Worm (Caenorhabditis elegans): ENCODE measurements around the gene F18H3.1.

The F18H3.1 gene

DNA sequence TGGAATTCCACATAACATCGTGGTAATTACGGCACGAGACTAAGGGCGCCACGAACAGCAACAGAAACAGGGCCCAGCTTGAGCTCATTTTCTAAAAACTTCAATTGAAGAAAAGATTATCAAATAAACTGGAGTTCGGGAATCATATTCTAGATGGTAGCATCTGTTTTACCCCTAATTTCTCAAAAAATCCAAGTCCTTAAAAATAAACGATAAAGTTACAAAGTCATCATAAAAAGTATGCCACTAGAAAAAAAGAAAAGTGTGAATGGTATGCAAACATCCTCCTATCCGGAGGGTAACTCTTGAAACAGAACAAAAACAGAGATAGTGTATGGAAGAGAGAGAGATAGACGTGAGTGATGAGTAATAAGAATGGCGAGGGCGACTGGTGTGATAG is 42.1 kb upstream of the F18H3.1 start, which contains the start of gene efn-3:
efn-3 (minus strand) TSS at position 101 of the 400 bp plus-strand sequence.
- TF ChIP-seq ztf-11 (tag; optimal IDR thresholded peaks at IDR 0.05) (no peak), ceh-82 (tag; optimal IDR thresholded peaks at IDR 0.05) (no peak), jun-1 (tag; optimal IDR thresholded peaks at IDR 0.05) (no peak), nhr-77 (tag; optimal IDR thresholded peaks at IDR 0.05) (no peak), lsy-12 (tag; optimal IDR thresholded peaks at IDR 0.05) (no peak), nhr-12 (tag; optimal IDR thresholded peaks at IDR 0.05) (no peak), nhr-11 (tag; optimal IDR thresholded peaks at IDR 0.05) (no peak)

DNA sequence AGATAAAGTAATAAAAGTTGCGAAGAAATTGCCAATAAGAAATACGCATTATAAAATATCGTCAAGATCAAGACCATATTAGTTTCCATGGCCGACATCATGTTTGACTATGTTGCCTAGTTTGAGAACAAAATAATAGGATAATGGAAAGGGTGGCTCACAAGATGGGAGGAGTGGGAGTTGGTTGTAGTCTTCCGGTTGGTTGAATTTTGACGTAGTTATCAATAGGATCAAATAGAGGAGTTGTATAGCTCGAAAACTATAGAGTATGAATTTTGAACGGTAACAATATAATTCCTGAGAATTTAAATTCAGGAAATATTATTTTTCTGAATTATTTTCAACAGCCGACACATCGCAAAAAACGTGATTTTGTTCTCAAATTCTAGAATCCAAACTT is 37.8 kb upstream of the F18H3.1 start, which contains the start of gene srd-50:
srd-50 (minus strand) TSS at position 101 of the 400 bp plus-strand sequence.
- TF ChIP-seq nhr-28 (tag; optimal IDR thresholded peaks at IDR 0.05) (no peak), R02D3.7 (tag; optimal IDR thresholded peaks at IDR 0.05) (no peak), ztf-11 (tag; optimal IDR thresholded peaks at IDR 0.05) (no peak), ceh-16 (tag; optimal IDR thresholded peaks at IDR 0.05) (no peak), unc-39 (tag; optimal IDR thresholded peaks at IDR 0.05) (no peak), nfya-1 (tag; optimal IDR thresholded peaks at IDR 0.05; ENCODE audit: insufficient read depth) (no peak), zag-1 (tag; optimal IDR thresholded peaks at IDR 0.05) (no peak), pha-4 (tag; optimal IDR thresholded peaks at IDR 0.05) (no peak), lin-15B (tag; optimal IDR thresholded peaks at IDR 0.05) (no peak), nhr-43 (tag; optimal IDR thresholded peaks at IDR 0.05; ENCODE audit: poor library complexity, severe bottlenecking) (no peak), snpc-4 (tag; optimal IDR thresholded peaks at IDR 0.05) (no peak), egl-5 (tag; optimal IDR thresholded peaks at IDR 0.05) (no peak), nhr-25 (tag; optimal IDR thresholded peaks at IDR 0.05) (no peak), elt-2 (tag; optimal IDR thresholded peaks at IDR 0.05) (no peak), jun-1 (tag; optimal IDR thresholded peaks at IDR 0.05) (no peak), aly-2 (tag; optimal IDR thresholded peaks at IDR 0.05) (no peak), ceh-82 (tag; optimal IDR thresholded peaks at IDR 0.05) (no peak), unc-62 (GFP tag; optimal IDR thresholded peaks at IDR 0.05) (no peak), nhr-77 (tag; optimal IDR thresholded peaks at IDR 0.05) (no peak), lin-39 (tag; optimal IDR thresholded peaks at IDR 0.05) (no peak)

DNA sequence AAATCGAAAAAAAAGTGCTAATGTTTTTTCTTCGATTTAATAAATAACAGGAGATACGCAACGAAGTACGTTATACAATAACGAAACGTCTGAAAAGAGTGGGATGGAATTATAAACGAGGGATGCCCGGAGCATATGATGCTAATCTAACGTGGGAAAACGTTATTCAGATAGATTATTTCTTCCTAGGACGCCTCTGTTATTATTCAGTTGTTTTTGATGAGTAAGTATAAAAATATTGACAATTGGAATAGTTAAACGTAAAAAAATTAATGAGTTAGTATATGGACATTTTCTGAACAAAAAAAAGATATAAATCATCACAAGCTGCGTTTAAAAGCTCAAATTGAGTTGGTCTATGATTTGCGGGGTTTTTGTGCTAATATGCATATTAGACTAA is 34.6 kb upstream of the F18H3.1 start, which contains the start of gene srd-51:
srd-51 (minus strand) TSS at position 101 of the 400 bp plus-strand sequence.
- TF ChIP-seq nhr-77 (tag; optimal IDR thresholded peaks at IDR 0.05) = no peak
- no peak for TF ChIP-seq elt-2 (tag; optimal IDR thresholded peaks at IDR 0.05)
- TF ChIP-seq lin-15B (tag; optimal IDR thresholded peaks at IDR 0.05) = no peak
- no peak for TF ChIP-seq unc-62 (GFP tag; optimal IDR thresholded peaks at IDR 0.05)
- TF ChIP-seq jun-1 (tag; optimal IDR thresholded peaks at IDR 0.05) = no peak
- no peak for TF ChIP-seq ceh-82 (tag; optimal IDR thresholded peaks at IDR 0.05)
- no peak for TF ChIP-seq skn-1 (tag; optimal IDR thresholded peaks at IDR 0.05)
- no peak for TF ChIP-seq nfya-1 (tag; optimal IDR thresholded peaks at IDR 0.05; ENCODE audit: insufficient read depth)
- no peak for TF ChIP-seq ZK546.5 (tag; optimal IDR thresholded peaks at IDR 0.05)
- TF ChIP-seq ztf-4 (tag; optimal IDR thresholded peaks at IDR 0.05) = no peak
- no peak for TF ChIP-seq lin-39 (tag; optimal IDR thresholded peaks at IDR 0.05)
- TF ChIP-seq ceh-28 (tag; optimal IDR thresholded peaks at IDR 0.05) = no peak
- no peak for TF ChIP-seq nhr-11 (tag; optimal IDR thresholded peaks at IDR 0.05)
- TF ChIP-seq zag-1 (tag; optimal IDR thresholded peaks at IDR 0.05) = no peak
- no peak for TF ChIP-seq nhr-76 (tag; optimal IDR thresholded peaks at IDR 0.05)
- no peak for TF ChIP-seq lsy-12 (tag; optimal IDR thresholded peaks at IDR 0.05)
- no peak for TF ChIP-seq egl-27 (tag; optimal IDR thresholded peaks at IDR 0.05)
- TF ChIP-seq fkh-10 (GFP tag; optimal IDR thresholded peaks at IDR 0.05) = no peak
- no peak for TF ChIP-seq snpc-4 (tag; optimal IDR thresholded peaks at IDR 0.05)

DNA sequence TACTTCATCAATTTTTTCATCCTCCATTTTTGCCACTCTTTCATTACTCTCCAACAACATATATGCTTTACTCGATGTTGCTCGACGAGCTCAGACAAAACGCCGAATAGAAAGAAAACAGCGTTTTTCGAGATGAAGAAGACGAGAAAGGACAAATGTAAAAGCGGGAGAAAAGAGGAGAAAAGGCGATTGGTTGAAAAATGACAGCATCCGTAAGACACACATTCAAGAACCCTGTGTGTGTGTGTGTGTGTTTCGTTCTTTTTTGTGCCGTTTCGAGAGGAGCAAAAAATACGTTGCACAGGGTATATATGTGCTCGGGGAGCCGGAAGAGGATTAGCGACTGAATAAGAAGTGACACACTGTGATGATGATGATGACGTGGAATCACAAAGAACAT is 25.7 kb upstream of the F18H3.1 start:
- TF ChIP-seq lin-39 (tag; optimal IDR thresholded peaks at IDR 0.05) (peak; percentile 58), ceh-9 (tag; optimal IDR thresholded peaks at IDR 0.05) (no peak), hmg-11 (tag; optimal IDR thresholded peaks at IDR 0.05) (peak; percentile 19), lin-15B (tag; optimal IDR thresholded peaks at IDR 0.05) (no peak), nfya-1 (tag; optimal IDR thresholded peaks at IDR 0.05; ENCODE audit: insufficient read depth) (peak; percentile 68)

- TF ChIP-seq fkh-10 (GFP tag; optimal IDR thresholded peaks at IDR 0.05) = peak; percentile 93
- no peak for TF ChIP-seq skn-1 (tag; optimal IDR thresholded peaks at IDR 0.05)
Measured at ce11 chrX:13499098-13499497, 20.4 kb upstream of the F18H3.1 start.
